Fruit fly (Drosophila melanogaster): ENCODE results near the gene CG11333.

CG11333 gene

dm6 chr3R:31438856-31439255 is 24.2 kb upstream of the CG11333 start:
- TF ChIP-seq CG17806 (tag; optimal IDR thresholded peaks at IDR 0.05) (no peak), EcR (GFP tag; optimal IDR thresholded peaks at IDR 0.05) (no peak), CG8301 (tag; optimal IDR thresholded peaks at IDR 0.05) (no peak), CG12605 (GFP tag; IDR thresholded peaks at IDR 0.05) (no peak), CG34367 (tag; optimal IDR thresholded peaks at IDR 0.05) (no peak), Ets98B (GFP tag; IDR thresholded peaks at IDR 0.05) (no peak), CG13204 (GFP tag; optimal IDR thresholded peaks at IDR 0.05) (no peak), gl (tag; optimal IDR thresholded peaks at IDR 0.05) (no peak), CG15710 (tag; optimal IDR thresholded peaks at IDR 0.05) (no peak), Pif1B (GFP tag; optimal IDR thresholded peaks at IDR 0.05) (no peak), CG14655 (GFP tag; optimal IDR thresholded peaks at IDR 0.05) (no peak), CG9948 (tag; optimal IDR thresholded peaks at IDR 0.05) (no peak)

- peak; percentile 42 for TF ChIP-seq Ets98B (GFP tag; IDR thresholded peaks at IDR 0.05)
- TF ChIP-seq CG4496 (GFP tag; IDR thresholded peaks at IDR 0.05), result no peak
- peak; percentile 1 for TF ChIP-seq CG9948 (tag; optimal IDR thresholded peaks at IDR 0.05)
- peak; percentile 14 for TF ChIP-seq CG8301 (tag; optimal IDR thresholded peaks at IDR 0.05)
- TF ChIP-seq Pif1A (GFP tag; optimal IDR thresholded peaks at IDR 0.05), result peak; percentile 22
- peak; percentile 68; the same call in 2 of the 3 replicates for TF ChIP-seq fd96Ca (GFP tag; IDR thresholded peaks at IDR 0.05)
- TF ChIP-seq CG32121 (GFP tag; IDR thresholded peaks at IDR 0.05), result peak; percentile 34; the same call in 1 of the 2 replicates
- TF ChIP-seq CG34367 (tag; optimal IDR thresholded peaks at IDR 0.05), result no peak
- no peak for TF ChIP-seq D1 (tag; optimal IDR thresholded peaks at IDR 0.05)
- TF ChIP-seq rn (GFP tag; IDR thresholded peaks at IDR 0.05), result no peak
These were observed 23.1 kb upstream of the CG11333 start for dm6 chr3R:31439986-31440385.

- no peak for TF ChIP-seq CG8301 (tag; optimal IDR thresholded peaks at IDR 0.05)
- no peak for TF ChIP-seq rn (GFP tag; IDR thresholded peaks at IDR 0.05)
- TF ChIP-seq Pif1B (GFP tag; optimal IDR thresholded peaks at IDR 0.05), result no peak
- TF ChIP-seq fd96Ca (GFP tag; IDR thresholded peaks at IDR 0.05), result no peak
- no peak for TF ChIP-seq CG14655 (GFP tag; optimal IDR thresholded peaks at IDR 0.05)
- TF ChIP-seq CG8159 (tag; optimal IDR thresholded peaks at IDR 0.05), result no peak
- TF ChIP-seq CG15710 (tag; optimal IDR thresholded peaks at IDR 0.05), result no peak
- no peak for TF ChIP-seq D1 (tag; optimal IDR thresholded peaks at IDR 0.05)
- TF ChIP-seq CG34367 (tag; optimal IDR thresholded peaks at IDR 0.05), result no peak
- no peak for TF ChIP-seq CG10348 (GFP tag; IDR thresholded peaks at IDR 0.05)
- no peak for TF ChIP-seq gl (tag; optimal IDR thresholded peaks at IDR 0.05)
- TF ChIP-seq Snoo (tag; optimal IDR thresholded peaks at IDR 0.05), result no peak
- no peak for TF ChIP-seq EcR (GFP tag; optimal IDR thresholded peaks at IDR 0.05)
- no peak for TF ChIP-seq CG32121 (GFP tag; IDR thresholded peaks at IDR 0.05)
- TF ChIP-seq CG13204 (GFP tag; optimal IDR thresholded peaks at IDR 0.05), result no peak
These were observed 22.5 kb upstream of the CG11333 start for dm6 chr3R:31440561-31440960.

dm6 chr3R:31443023-31443422 is 20.1 kb upstream of the CG11333 start:
- TF ChIP-seq CG17806 (tag; optimal IDR thresholded peaks at IDR 0.05) (no peak), CG9948 (tag; optimal IDR thresholded peaks at IDR 0.05) (no peak), CG32121 (GFP tag; IDR thresholded peaks at IDR 0.05) (no peak), CG13204 (GFP tag; optimal IDR thresholded peaks at IDR 0.05) (no peak), fd96Ca (GFP tag; IDR thresholded peaks at IDR 0.05) (no peak), Pif1B (GFP tag; optimal IDR thresholded peaks at IDR 0.05) (no peak), CG14655 (GFP tag; optimal IDR thresholded peaks at IDR 0.05) (no peak), rn (GFP tag; IDR thresholded peaks at IDR 0.05) (no peak), CG4496 (GFP tag; IDR thresholded peaks at IDR 0.05) (no peak), Pif1A (GFP tag; optimal IDR thresholded peaks at IDR 0.05) (no peak), CG12605 (GFP tag; IDR thresholded peaks at IDR 0.05) (no peak), CG10348 (GFP tag; IDR thresholded peaks at IDR 0.05) (no peak), CG15710 (tag; optimal IDR thresholded peaks at IDR 0.05) (no peak), gl (tag; optimal IDR thresholded peaks at IDR 0.05) (no peak), Ets98B (GFP tag; IDR thresholded peaks at IDR 0.05) (no peak), Snoo (tag; optimal IDR thresholded peaks at IDR 0.05) (no peak), EcR (GFP tag; optimal IDR thresholded peaks at IDR 0.05) (no peak), CG8159 (tag; optimal IDR thresholded peaks at IDR 0.05) (no peak), D1 (tag; optimal IDR thresholded peaks at IDR 0.05) (no peak)

dm6 chr3R:31443455-31443854 is 19.6 kb upstream of the CG11333 start:
- TF ChIP-seq Pif1A (GFP tag; optimal IDR thresholded peaks at IDR 0.05), result peak; percentile 34
- no peak for TF ChIP-seq D1 (tag; optimal IDR thresholded peaks at IDR 0.05)
- peak; percentile 91 for TF ChIP-seq CG32121 (GFP tag; IDR thresholded peaks at IDR 0.05)
- no peak for TF ChIP-seq CG15710 (tag; optimal IDR thresholded peaks at IDR 0.05)
- peak; percentile 38 for TF ChIP-seq CG14655 (GFP tag; optimal IDR thresholded peaks at IDR 0.05)
- TF ChIP-seq Pif1B (GFP tag; optimal IDR thresholded peaks at IDR 0.05), result peak; percentile 14
- peak; percentile 88 for TF ChIP-seq Ets98B (GFP tag; IDR thresholded peaks at IDR 0.05)
- peak; percentile 36; the same call in 1 of the 2 replicates for TF ChIP-seq CG10348 (GFP tag; IDR thresholded peaks at IDR 0.05)
- peak; percentile 51; the same call in 1 of the 2 replicates for TF ChIP-seq CG12605 (GFP tag; IDR thresholded peaks at IDR 0.05)
- TF ChIP-seq gl (tag; optimal IDR thresholded peaks at IDR 0.05), result no peak
- TF ChIP-seq Snoo (tag; optimal IDR thresholded peaks at IDR 0.05), result no peak
- no peak for TF ChIP-seq CG17806 (tag; optimal IDR thresholded peaks at IDR 0.05)
- peak; percentile 85 for TF ChIP-seq CG4496 (GFP tag; IDR thresholded peaks at IDR 0.05)
- TF ChIP-seq CG9948 (tag; optimal IDR thresholded peaks at IDR 0.05), result no peak
- peak; percentile 71; the same call in 1 of the 3 replicates for TF ChIP-seq fd96Ca (GFP tag; IDR thresholded peaks at IDR 0.05)
- no peak for TF ChIP-seq CG34367 (tag; optimal IDR thresholded peaks at IDR 0.05)
- no peak for TF ChIP-seq CG13204 (GFP tag; optimal IDR thresholded peaks at IDR 0.05)
- TF ChIP-seq CG8159 (tag; optimal IDR thresholded peaks at IDR 0.05), result no peak
- TF ChIP-seq CG8301 (tag; optimal IDR thresholded peaks at IDR 0.05), result peak; percentile 34
- no peak for TF ChIP-seq EcR (GFP tag; optimal IDR thresholded peaks at IDR 0.05)
- 0 out of 2 replicates have a peak, but pooled peaks have one; percentile 36 for TF ChIP-seq rn (GFP tag; IDR thresholded peaks at IDR 0.05)

dm6 chr3R:31457997-31458467 is 5.1 kb upstream of the CG11333 start:
- TF ChIP-seq CG8301 (tag; optimal IDR thresholded peaks at IDR 0.05) (no peak), CG4496 (GFP tag; IDR thresholded peaks at IDR 0.05) (no peak), CG10348 (GFP tag; IDR thresholded peaks at IDR 0.05) (no peak), CG34367 (tag; optimal IDR thresholded peaks at IDR 0.05) (no peak), CG8159 (tag; optimal IDR thresholded peaks at IDR 0.05) (no peak), rn (GFP tag; IDR thresholded peaks at IDR 0.05) (no peak), Snoo (tag; optimal IDR thresholded peaks at IDR 0.05) (no peak), CG13204 (GFP tag; optimal IDR thresholded peaks at IDR 0.05) (no peak), gl (tag; optimal IDR thresholded peaks at IDR 0.05) (no peak)

All from whole organism, pupa.